Worm (Caenorhabditis elegans) whole organism, mixed stage, embryonic: Measurements from ENCODE around the gene atf-6.
"Not testable (repeated sequence)": the region's sequence is repeated elsewhere in the genome, so short reads cannot be mapped to it uniquely, and the experiment has no call there.

Source experiments
- ces-1 ChIP-seq: fragments of 150-350 bp; optimal IDR thresholded peaks from 2 replicates; lab custom pipeline; 2014; ENCODE audit warnings: missing biosample characterization, missing genetic modification reagents, missing genetic modification characterization
- cnd-1 ChIP-seq: fragments of 200-800 bp; sonication (Bioruptor generic); optimal IDR thresholded peaks from 2 replicates; lab custom pipeline; 2018; ENCODE audit warnings: mild to moderate bottlenecking, missing genetic modification characterization, missing compliant biosample characterization
- lin-13 ChIP-seq: fragments of 150-350 bp; optimal IDR thresholded peaks from 2 replicates; lab custom pipeline; 2014; ENCODE audit warnings: missing biosample characterization, missing genetic modification characterization
- lsy-2 ChIP-seq: fragments of 150-350 bp; optimal IDR thresholded peaks from 2 replicates; lab custom pipeline; 2014; ENCODE audit warnings: missing biosample characterization, missing genetic modification characterization
- mep-1 ChIP-seq: fragments of 150-350 bp; optimal IDR thresholded peaks from 2 replicates; lab custom pipeline; 2017; ENCODE audit warnings: missing biosample characterization, missing genetic modification reagents, missing genetic modification characterization, inconsistent platforms
- nhr-237 ChIP-seq: fragments of 150-350 bp; optimal IDR thresholded peaks from 2 replicates; lab custom pipeline; 2014; ENCODE audit warnings: missing biosample characterization, missing genetic modification characterization
- pha-4 ChIP-seq: fragments of 150-350 bp; optimal IDR thresholded peaks from 2 replicates; lab custom pipeline; 2018; ENCODE audit warnings: missing biosample characterization, missing genetic modification reagents, missing genetic modification characterization
- snpc-4 ChIP-seq: fragments of 150-350 bp; optimal IDR thresholded peaks from 2 replicates; lab custom pipeline; 2014; ENCODE audit warnings: missing biosample characterization, missing genetic modification characterization
- unc-39 ChIP-seq: fragments of 150-350 bp; optimal IDR thresholded peaks from 2 replicates; lab custom pipeline; 2014; ENCODE audit warnings: missing biosample characterization, missing genetic modification characterization
- zip-8 ChIP-seq: fragments of 150-350 bp; optimal IDR thresholded peaks from 2 replicates; lab custom pipeline; 2014; ENCODE audit warnings: missing biosample characterization, missing genetic modification characterization
- ztf-11 ChIP-seq: fragments of 150-350 bp; optimal IDR thresholded peaks from 2 replicates; lab custom pipeline; 2014; ENCODE audit warnings: missing biosample characterization, missing genetic modification characterization

ce11 chrX:12502582-12502981 lies 21.8 kb downstream of the atf-6 start:
- not testable (repeated sequence) for TF ChIP-seq cnd-1; ztf-11; nhr-237 (tag; lab: Kevin White, UChicago); lin-13 (tag; lab: Kevin White, UChicago); pha-4; snpc-4; lsy-2 (tag; lab: Kevin White, UChicago); ces-1 (GFP tag; lab: Kevin White, UChicago); mep-1 (tag; lab: Kevin White, UChicago); unc-39 (tag; lab: Kevin White, UChicago); zip-8 (tag; lab: Kevin White, UChicago)
